Fruit fly (Drosophila melanogaster): ENCODE measurements around the gene CG15332.

- TF ChIP-seq psq (optimal IDR thresholded peaks at IDR 0.05) (no peak), ttk (optimal IDR thresholded peaks at IDR 0.05) (no peak), Sin3A (optimal IDR thresholded peaks at IDR 0.05) (no peak)
Measured at dm6 chrX:7979202-7979601, 23.4 kb upstream of the CG15332 start.

All from Kc167 (cell line).